Fruit fly (Drosophila melanogaster): Measurements from ENCODE around the gene CG3397.

CG3397 gene

dm6 chr3R:11967262-11968029, 16.9 kb downstream of the CG3397 start, which contains the start of the genes CG12213 and GC1 (continued):
- TF ChIP-seq lola (GFP tag; optimal IDR thresholded peaks at IDR 0.05) (peak in 1 of 3 experiments; percentile 44), CG16813 (GFP tag; IDR thresholded peaks at IDR 0.05; ENCODE audit: partially characterized antibody) (peak; percentile 99), Dref (GFP tag; IDR thresholded peaks at IDR 0.05) (peak; percentile 76), zfh2 (GFP tag; optimal IDR thresholded peaks at IDR 0.05) (peak; percentile 16), Dp (GFP tag; optimal IDR thresholded peaks at IDR 0.05) (peak; percentile 76), sqz (GFP tag; optimal IDR thresholded peaks at IDR 0.05) (peak; percentile 60), H2.0 (GFP tag; IDR thresholded peaks at IDR 0.05) (no peak), phol (tag; optimal IDR thresholded peaks at IDR 0.05) (peak; percentile 70), slou (GFP tag; optimal IDR thresholded peaks at IDR 0.05) (no peak), CG12391 (tag; optimal IDR thresholded peaks at IDR 0.05) (peak; percentile 70), CG17361 (GFP tag; IDR thresholded peaks at IDR 0.05) (peak; percentile 61; the same call in 2 of the 3 replicates), mld (GFP tag; IDR thresholded peaks at IDR 0.05; ENCODE audit: partially characterized antibody) (peak; percentile 94), MESR4 (GFP tag; optimal IDR thresholded peaks at IDR 0.05) (peak; percentile 69), Sry-δ (GFP tag; optimal IDR thresholded peaks at IDR 0.05) (peak; percentile 93), chif (GFP tag; optimal IDR thresholded peaks at IDR 0.05) (no peak), sna (GFP tag; IDR thresholded peaks at IDR 0.05; ENCODE audit: partially characterized antibody) (peak; percentile 99), CG17186 (GFP tag; optimal IDR thresholded peaks at IDR 0.05) (peak; percentile 18), insv (GFP tag; optimal IDR thresholded peaks at IDR 0.05) (peak in 1 of 2 experiments; percentile 24), peb (GFP tag; IDR thresholded peaks at IDR 0.05) (no peak), Dad (GFP tag; optimal IDR thresholded peaks at IDR 0.05) (peak; percentile 10), Sox100B (GFP tag; optimal IDR thresholded peaks at IDR 0.05) (peak; percentile 3), gem (tag; optimal IDR thresholded peaks at IDR 0.05) (peak; percentile 53), CG18476 (GFP tag; optimal IDR thresholded peaks at IDR 0.05) (peak; percentile 5), CG9797 (GFP tag; optimal IDR thresholded peaks at IDR 0.05) (peak; percentile 91), CG1603 (tag; optimal IDR thresholded peaks at IDR 0.05) (peak; percentile 17), Med (GFP tag) (peak; percentile 85), CG7271 (tag; optimal IDR thresholded peaks at IDR 0.05) (peak; percentile 0), CG12071 (GFP tag; optimal IDR thresholded peaks at IDR 0.05) (no peak), Deaf1 (tag; optimal IDR thresholded peaks at IDR 0.05) (peak; percentile 9), vnd (GFP tag; IDR thresholded peaks at IDR 0.05; ENCODE audit: partially characterized antibody) (peak; percentile 98), CG3995 (GFP tag; optimal IDR thresholded peaks at IDR 0.05) (peak; percentile 90), NC2α (GFP tag; optimal IDR thresholded peaks at IDR 0.05) (no peak), Dbx (GFP tag; IDR thresholded peaks at IDR 0.05) (0 out of 3 replicates have a peak, but pooled peaks have one; percentile 21), CG10147 (GFP tag; optimal IDR thresholded peaks at IDR 0.05) (peak; percentile 4), corto (GFP tag; optimal IDR thresholded peaks at IDR 0.05) (peak; percentile 57), YL-1 (GFP tag; optimal IDR thresholded peaks at IDR 0.05) (peak; percentile 68), jigr1 (GFP tag; IDR thresholded peaks at IDR 0.05) (peak; percentile 89; the same call in 1 of the 3 replicates), tin (GFP tag; optimal IDR thresholded peaks at IDR 0.05) (peak; percentile 24), CG10267 (tag; optimal IDR thresholded peaks at IDR 0.05) (peak; percentile 82), CoRest (tag; optimal IDR thresholded peaks at IDR 0.05) (peak; percentile 63), nerfin-1 (tag; optimal IDR thresholded peaks at IDR 0.05) (peak; percentile 39), al (GFP tag; IDR thresholded peaks at IDR 0.05) (0 out of 2 replicates have a peak, but pooled peaks have one; percentile 17), ase (GFP tag; IDR thresholded peaks at IDR 0.05) (no peak), CG17385 (GFP tag; optimal IDR thresholded peaks at IDR 0.05) (peak; percentile 42), CG1647 (GFP tag; optimal IDR thresholded peaks at IDR 0.05) (peak; percentile 12), CG4617 (GFP tag; optimal IDR thresholded peaks at IDR 0.05; ENCODE audit: borderline replicate concordance) (peak; percentile 65), Fer3 (tag; optimal IDR thresholded peaks at IDR 0.05) (no peak), lilli (GFP tag; optimal IDR thresholded peaks at IDR 0.05) (peak; percentile 61)
